Worm (Caenorhabditis elegans) whole organism, late embryonic: ENCODE measurements around the gene Y39E4A.1.

Experiments
- ama-1 ChIP-seq: fragments of 150-350 bp; optimal IDR thresholded peaks from 2 replicates; lab custom pipeline; 2014
- ceh-14 ChIP-seq: sonication (generic microtip); optimal IDR thresholded peaks from 2 replicates; lab custom pipeline; 2016; ENCODE audit warnings: missing genotype, missing genetic modification characterization, missing compliant biosample characterization
- ceh-18 ChIP-seq: sonication (generic microtip); optimal IDR thresholded peaks from 2 replicates; lab custom pipeline; 2016; ENCODE audit warnings: missing genetic modification characterization, missing compliant biosample characterization
- ceh-24 ChIP-seq: sonication (generic microtip); optimal IDR thresholded peaks from 2 replicates; lab custom pipeline; 2016; ENCODE audit warnings: mild to moderate bottlenecking, missing genetic modification characterization, missing compliant biosample characterization
- elt-2 ChIP-seq: sonication (generic microtip); optimal IDR thresholded peaks from 2 replicates; lab custom pipeline; 2016; ENCODE audit warnings: missing genetic modification reagents, missing genetic modification characterization, missing compliant biosample characterization
- fkh-10 ChIP-seq: fragments of 150-350 bp; optimal IDR thresholded peaks from 2 replicates; lab custom pipeline; 2014; ENCODE audit warnings: missing biosample characterization, missing genetic modification reagents, missing genetic modification characterization
- hlh-13 ChIP-seq: fragments of 200-800 bp; sonication (Bioruptor generic); optimal IDR thresholded peaks from 2 replicates; lab custom pipeline; 2018; ENCODE audit warnings: mild to moderate bottlenecking, missing genetic modification characterization, missing compliant biosample characterization
- hlh-15 ChIP-seq: sonication (generic microtip); optimal IDR thresholded peaks from 2 replicates; lab custom pipeline; 2016; ENCODE audit warnings: missing genetic modification characterization, missing compliant biosample characterization
- hlh-30 ChIP-seq: sonication (generic microtip); optimal IDR thresholded peaks from 2 replicates; lab custom pipeline; 2017; ENCODE audit warnings: antibody characterized with exemption, missing genetic modification characterization, missing compliant biosample characterization; ENCODE audit not compliant: insufficient read depth
- pag-3 ChIP-seq: sonication (generic microtip); optimal IDR thresholded peaks from 2 replicates; lab custom pipeline; 2016; ENCODE audit warnings: missing compliant biosample characterization, missing genetic modification characterization, borderline replicate concordance
- pax-1 ChIP-seq: fragments of 150-350 bp; optimal IDR thresholded peaks from 2 replicates; lab custom pipeline; 2014; ENCODE audit warnings: missing biosample characterization, missing genetic modification characterization
- pha-4 ChIP-seq: fragments of 150-350 bp; optimal IDR thresholded peaks from 2 replicates; lab custom pipeline; 2018; ENCODE audit warnings: missing biosample characterization, missing genetic modification reagents, missing genetic modification characterization
- rnt-1 ChIP-seq: sonication (generic microtip); optimal IDR thresholded peaks from 2 replicates; lab custom pipeline; 2016; ENCODE audit warnings: missing genetic modification characterization, missing compliant biosample characterization
- sox-4 ChIP-seq: sonication (generic microtip); optimal IDR thresholded peaks from 2 replicates; lab custom pipeline; 2017; ENCODE audit warnings: mild to moderate bottlenecking, missing genetic modification characterization, inconsistent platforms, missing compliant biosample characterization

ce11 chrIII:13000457-13000856 lies 49.2 kb downstream of the Y39E4A.1 start, which contains the start of gene ZK1010.8:
- TF ChIP-seq ama-1 (lab: Kevin White, UChicago) (no peak), pag-3 (no peak), ceh-18 (tag; lab: Kevin White, UChicago) (no peak), pha-4 (tag; lab: Kevin White, UChicago) (no peak), ceh-14 (tag; lab: Kevin White, UChicago) (no peak), ceh-24 (tag; lab: Kevin White, UChicago) (no peak), hlh-15 (tag; lab: Kevin White, UChicago) (no peak), hlh-13 (GFP tag; lab: Kevin White, UChicago) (no peak), elt-2 (tag; lab: Kevin White, UChicago) (no peak), hlh-30 (tag; lab: Kevin White, UChicago) (no peak), pax-1 (tag; lab: Kevin White, UChicago) (no peak), fkh-10 (GFP tag; lab: Kevin White, UChicago) (no peak), sox-4 (tag; lab: Kevin White, UChicago) (no peak), rnt-1 (no peak)
